Fruit fly (Drosophila melanogaster) Kc167 (cell line): Measurements from ENCODE around the gene Ccp84Ac.

ENCODE experiments used
- Myc ChIP-seq: fragments of >200 bp; optimal IDR thresholded peaks from 2 replicates; lab custom pipeline; 2017; ENCODE audit warnings: missing external identifiers
- Sin3A ChIP-seq: fragments of >200 bp; optimal IDR thresholded peaks from 2 replicates; lab custom pipeline; 2018; ENCODE audit warnings: missing external identifiers
- h ChIP-seq: fragments of >200 bp; optimal IDR thresholded peaks from 3 replicates; lab custom pipeline; 2018; ENCODE audit warnings: missing external identifiers
- insv ChIP-seq: fragments of >200 bp; optimal IDR thresholded peaks from 3 replicates; lab custom pipeline; 2018; ENCODE audit warnings: missing external identifiers
- psq ChIP-seq: fragments of >200 bp; optimal IDR thresholded peaks from 2 replicates; lab custom pipeline; 2017; ENCODE audit warnings: missing external identifiers
- ttk ChIP-seq: sonication (Bioruptor generic); optimal IDR thresholded peaks from 2 replicates; lab custom pipeline; 2017; ENCODE audit warnings: missing external identifiers

The Ccp84Ac gene

DNA sequence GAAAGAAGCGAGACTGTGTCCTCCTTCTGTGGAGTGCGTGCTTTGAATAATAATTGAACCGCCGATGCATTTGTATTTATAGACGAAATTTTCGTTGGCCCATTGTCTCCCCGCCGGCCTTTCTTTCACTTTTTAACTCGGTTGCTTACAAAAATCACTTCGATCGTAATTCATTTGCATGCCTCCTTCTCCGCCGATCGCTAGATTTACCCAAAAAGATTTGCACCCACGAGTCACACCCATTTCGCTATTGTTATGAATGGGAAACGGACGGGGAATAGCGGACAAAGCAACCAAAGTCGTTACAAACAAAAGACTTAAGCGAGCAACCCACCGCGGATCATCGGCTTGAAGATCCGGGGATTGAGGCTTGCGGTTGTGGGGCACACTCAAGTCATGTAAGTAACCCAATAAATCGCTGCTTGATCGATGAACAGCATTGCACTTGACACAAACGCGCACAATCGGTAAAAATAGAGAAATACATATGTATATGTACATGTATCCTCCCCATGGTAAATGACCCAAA, at the start of gene Ccp84Ac:
TSS of gene Ccp84Ac (minus strand) at position 51 of the 529 bp plus-strand sequence.
- TF ChIP-seq ttk (lab: Kevin White, UChicago) (no peak), h (lab: Kevin White, UChicago) (no peak)

dm6 chr3R:6744036-6744435, 48.0 kb upstream of the Ccp84Ac start, which contains the start of gene zen2:
Gene zen2, minus strand, starts transcription at chr3R:6744136.
- no peak for TF ChIP-seq h (lab: Kevin White, UChicago)
- TF ChIP-seq psq (lab: Kevin White, UChicago) = no peak
- TF ChIP-seq Myc = no peak
- TF ChIP-seq Sin3A (lab: Kevin White, UChicago) = no peak
- no peak for TF ChIP-seq insv (lab: Kevin White, UChicago)
- no peak for TF ChIP-seq ttk (lab: Kevin White, UChicago)

dm6 chr3R:6741983-6742382, 45.9 kb upstream of the Ccp84Ac start, which contains the start of gene pb:
Gene pb, minus strand, starts transcription at chr3R:6742063.
- TF ChIP-seq ttk (lab: Kevin White, UChicago) (no peak), Sin3A (lab: Kevin White, UChicago) (no peak), psq (lab: Kevin White, UChicago) (no peak), Myc (no peak)

dm6 chr3R:6741400-6741959, 45.4 kb upstream of the Ccp84Ac start:
- no peak for TF ChIP-seq Sin3A (lab: Kevin White, UChicago)
- TF ChIP-seq ttk (lab: Kevin White, UChicago) = no peak
- TF ChIP-seq h (lab: Kevin White, UChicago) = no peak
- TF ChIP-seq insv (lab: Kevin White, UChicago) = no peak
- no peak for TF ChIP-seq psq (lab: Kevin White, UChicago)
- no peak for TF ChIP-seq Myc

dm6 chr3R:6735722-6736121, 39.7 kb upstream of the Ccp84Ac start:
- TF ChIP-seq ttk (lab: Kevin White, UChicago) (no peak), Myc (no peak), psq (lab: Kevin White, UChicago) (no peak), insv (lab: Kevin White, UChicago) (no peak), h (lab: Kevin White, UChicago) (no peak), Sin3A (lab: Kevin White, UChicago) (no peak)

DNA sequence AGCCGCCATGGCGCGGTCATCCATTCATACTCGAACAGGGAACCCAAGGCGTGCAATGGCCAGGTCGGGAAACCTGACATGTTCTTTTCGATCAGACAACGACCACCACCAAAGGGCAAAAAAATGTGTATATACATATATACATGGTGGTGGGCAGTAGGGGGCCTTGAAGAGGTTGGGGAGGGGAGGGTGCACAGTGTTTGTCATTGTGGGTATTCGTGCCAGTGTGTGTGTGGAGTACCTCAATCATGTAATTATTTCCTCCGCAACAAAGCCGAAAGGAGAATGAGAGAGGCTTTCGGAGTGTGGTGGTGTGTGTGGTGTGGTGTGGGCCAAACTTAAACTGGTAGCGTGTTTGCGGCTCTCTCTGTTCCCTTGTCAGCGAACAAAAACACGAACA, 30.0 kb upstream of the Ccp84Ac start:
- no peak for TF ChIP-seq h (lab: Kevin White, UChicago)
- TF ChIP-seq ttk (lab: Kevin White, UChicago) = no peak
- TF ChIP-seq insv (lab: Kevin White, UChicago) = no peak
- no peak for TF ChIP-seq psq (lab: Kevin White, UChicago)
- TF ChIP-seq Myc = no peak
- no peak for TF ChIP-seq Sin3A (lab: Kevin White, UChicago)

- TF ChIP-seq psq (lab: Kevin White, UChicago) (no peak), Myc (no peak), insv (lab: Kevin White, UChicago) (no peak)
These were observed 27.6 kb upstream of the Ccp84Ac start for dm6 chr3R:6723537-6724171.

DNA sequence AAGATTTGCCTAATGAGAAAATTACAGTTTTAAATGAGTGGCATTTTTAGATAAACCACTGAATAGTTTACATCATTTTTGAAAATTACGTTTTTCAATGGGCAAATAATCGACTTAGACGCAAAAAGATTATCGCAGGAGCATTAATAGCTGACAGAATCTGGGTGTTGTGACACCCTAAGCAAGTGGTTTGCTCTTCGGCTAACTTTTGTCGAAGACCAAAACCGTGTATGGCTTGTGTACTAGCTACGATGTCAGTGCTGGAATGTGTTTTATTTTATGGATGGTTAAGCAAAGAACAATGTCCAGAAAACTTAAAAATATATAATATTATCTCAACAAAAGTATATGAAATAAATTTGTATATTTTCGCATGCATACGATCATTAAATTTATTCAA, 12.8 kb upstream of the Ccp84Ac start:
- no peak for TF ChIP-seq psq (lab: Kevin White, UChicago)
- no peak for TF ChIP-seq Myc
- no peak for TF ChIP-seq ttk (lab: Kevin White, UChicago)
- TF ChIP-seq insv (lab: Kevin White, UChicago) = no peak
- TF ChIP-seq h (lab: Kevin White, UChicago) = no peak
- no peak for TF ChIP-seq Sin3A (lab: Kevin White, UChicago)

- TF ChIP-seq psq (lab: Kevin White, UChicago) (no peak), insv (lab: Kevin White, UChicago) (no peak), h (lab: Kevin White, UChicago) (no peak), Sin3A (lab: Kevin White, UChicago) (no peak)
These were observed 10.3 kb upstream of the Ccp84Ac start for dm6 chr3R:6706327-6706726.

dm6 chr3R:6703784-6704183, 7.7 kb upstream of the Ccp84Ac start, which contains the start of gene Ccp84Aa:
Gene Ccp84Aa, plus strand, starts transcription at chr3R:6704084.
- no peak for TF ChIP-seq Sin3A (lab: Kevin White, UChicago)
- TF ChIP-seq insv (lab: Kevin White, UChicago) = no peak
- TF ChIP-seq psq (lab: Kevin White, UChicago) = no peak
- no peak for TF ChIP-seq ttk (lab: Kevin White, UChicago)
- TF ChIP-seq Myc = no peak
- no peak for TF ChIP-seq h (lab: Kevin White, UChicago)

DNA sequence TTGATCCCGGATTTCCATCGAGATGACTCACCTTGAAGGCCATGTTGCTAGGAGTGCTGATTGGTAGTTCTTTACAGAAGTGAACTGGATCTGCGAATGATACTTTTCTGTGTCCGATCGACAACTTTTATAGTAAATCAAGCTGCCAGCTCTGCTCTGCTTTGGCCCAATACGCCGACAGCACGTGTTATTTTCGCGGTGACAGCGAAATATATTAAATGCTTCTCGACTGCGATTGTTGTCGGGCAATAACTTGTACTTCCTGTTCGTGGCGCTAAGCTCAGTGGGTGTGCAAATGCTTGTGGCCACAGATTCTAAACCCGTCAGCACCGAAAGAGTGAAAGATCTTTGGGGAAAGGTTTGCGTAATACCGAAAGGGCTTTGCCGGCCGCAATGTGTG, 6.7 kb upstream of the Ccp84Ac start, which contains the start of gene Ccp84Ab:
TSS of gene Ccp84Ab (minus strand) at position 101 of the 400 bp plus-strand sequence.
- TF ChIP-seq insv (lab: Kevin White, UChicago) = no peak
- TF ChIP-seq psq (lab: Kevin White, UChicago) = no peak
- no peak for TF ChIP-seq h (lab: Kevin White, UChicago)
- TF ChIP-seq ttk (lab: Kevin White, UChicago) = no peak
- TF ChIP-seq Myc = no peak
- no peak for TF ChIP-seq Sin3A (lab: Kevin White, UChicago)

dm6 chr3R:6692432-6692831, 3.6 kb downstream of the Ccp84Ac start, which contains the start of gene Ccp84Ad:
Gene Ccp84Ad, plus strand, starts transcription at chr3R:6692732.
- TF ChIP-seq insv (lab: Kevin White, UChicago) = no peak
- TF ChIP-seq ttk (lab: Kevin White, UChicago) = no peak
- no peak for TF ChIP-seq psq (lab: Kevin White, UChicago)
- no peak for TF ChIP-seq h (lab: Kevin White, UChicago)
- no peak for TF ChIP-seq Myc
